Worm (Caenorhabditis elegans) whole organism, midembryonic: ENCODE data around the gene nmy-1.
A peak's percentile ranks its signal among the peaks of the same experiment; 100 is the strongest.
"Not testable (repeated sequence)": the region's sequence is repeated elsewhere in the genome, so short reads cannot be mapped to it uniquely, and the experiment has no call there.

Source experiments
- T22C8.4 ChIP-seq: fragments of 200-800 bp; sonication (Bioruptor generic); IDR thresholded peaks from 2 replicates; pipeline ENCODE4 v1.3.6; 2022; ENCODE audit warnings: missing genetic modification characterization, missing compliant biosample characterization
- cog-1 ChIP-seq: sonication (generic microtip); optimal IDR thresholded peaks from 2 replicates; lab custom pipeline; 2016; ENCODE audit warnings: missing genetic modification characterization, missing compliant biosample characterization
- flt-1 ChIP-seq: fragments of 200-800 bp; sonication (Bioruptor generic); IDR thresholded peaks from 2 replicates; pipeline ENCODE4 v1.3.6; 2022; ENCODE audit warnings: missing genetic modification characterization, missing compliant biosample characterization
- klf-2 ChIP-seq: fragments of 200-800 bp; sonication (Bioruptor generic); conservative IDR thresholded peaks from 2 replicates; pipeline ENCODE4 v1.3.6; 2022; ENCODE audit warnings: missing genetic modification reagents, missing genetic modification characterization, missing compliant biosample characterization
- med-1 ChIP-seq: sonication (generic microtip); optimal IDR thresholded peaks from 2 replicates; lab custom pipeline; 2017; ENCODE audit warnings: missing genetic modification characterization, mild to moderate bottlenecking, missing compliant biosample characterization, antibody characterized with exemption, missing genetic modification reagents; ENCODE audit not compliant: insufficient read depth
- ref-1 ChIP-seq: fragments of 200-800 bp; sonication (Bioruptor generic); conservative IDR thresholded peaks from 2 replicates; pipeline ENCODE4 v1.3.6; 2022; ENCODE audit warnings: missing genetic modification reagents, missing genetic modification characterization, missing compliant biosample characterization
- tab-1 ChIP-seq: fragments of 200-800 bp; sonication (Bioruptor generic); IDR thresholded peaks from 2 replicates; pipeline ENCODE4 v1.3.6; 2022; ENCODE audit warnings: missing genetic modification characterization, missing compliant biosample characterization
- ztf-23 ChIP-seq: fragments of 200-800 bp; sonication (Bioruptor generic); IDR thresholded peaks from 2 replicates; pipeline ENCODE4 v1.3.6; 2022; ENCODE audit warnings: missing genetic modification reagents, missing genetic modification characterization, missing compliant biosample characterization
- ztf-29 ChIP-seq: fragments of 200-800 bp; sonication (Bioruptor generic); IDR thresholded peaks from 2 replicates; pipeline ENCODE4 v1.3.6; 2022; ENCODE audit warnings: missing genetic modification reagents, missing genetic modification characterization, missing compliant biosample characterization

nmy-1 gene

ce11 chrX:2885318-2885908 lies 23.9 kb upstream of the nmy-1 start, which contains the start of gene vang-1:
Gene vang-1 (plus strand): TSS chrX:2885858.
- TF ChIP-seq T22C8.4 (GFP tag; lab: Robert Waterston, UW) (no peak), cog-1 (peak; percentile 59), med-1 (GFP tag; lab: Kevin White, UChicago) (no peak), tab-1 (GFP tag; lab: Robert Waterston, UW) (peak; percentile 63; the same call in 1 of the 2 replicates), ztf-23 (peak; percentile 54; the same call in 1 of the 2 replicates), klf-2 (0 out of 2 replicates have a peak, but pooled peaks have one; percentile 60), ref-1 (GFP tag; lab: Robert Waterston, UW) (no peak), flt-1 (peak; percentile 83), ztf-29 (GFP tag; lab: Robert Waterston, UW) (peak; percentile 69)

ce11 chrX:2890041-2890650 lies 19.2 kb upstream of the nmy-1 start:
- TF ChIP-seq ztf-23 (no peak), cog-1 (no peak), ref-1 (GFP tag; lab: Robert Waterston, UW) (no peak), flt-1 (no peak), T22C8.4 (GFP tag; lab: Robert Waterston, UW) (no peak), med-1 (GFP tag; lab: Kevin White, UChicago) (no peak), tab-1 (GFP tag; lab: Robert Waterston, UW) (no peak), klf-2 (no peak), ztf-29 (GFP tag; lab: Robert Waterston, UW) (no peak)

ce11 chrX:2891141-2891739 lies 18.1 kb upstream of the nmy-1 start, which contains the start of gene B0410.3:
Gene B0410.3 (minus strand): TSS chrX:2891491.
- TF ChIP-seq flt-1: no peak
- no peak for TF ChIP-seq tab-1 (GFP tag; lab: Robert Waterston, UW)
- TF ChIP-seq cog-1: no peak
- TF ChIP-seq T22C8.4 (GFP tag; lab: Robert Waterston, UW): no peak
- no peak for TF ChIP-seq ref-1 (GFP tag; lab: Robert Waterston, UW)
- no peak for TF ChIP-seq ztf-29 (GFP tag; lab: Robert Waterston, UW)
- TF ChIP-seq med-1 (GFP tag; lab: Kevin White, UChicago): no peak
- TF ChIP-seq ztf-23: no peak
- no peak for TF ChIP-seq klf-2

ce11 chrX:2891879-2892278 lies 17.4 kb upstream of the nmy-1 start:
- no peak for TF ChIP-seq cog-1
- no peak for TF ChIP-seq ztf-23
- TF ChIP-seq klf-2: no peak
- no peak for TF ChIP-seq T22C8.4 (GFP tag; lab: Robert Waterston, UW)
- no peak for TF ChIP-seq ztf-29 (GFP tag; lab: Robert Waterston, UW)
- TF ChIP-seq tab-1 (GFP tag; lab: Robert Waterston, UW): no peak

- TF ChIP-seq flt-1: no peak
- TF ChIP-seq ztf-29 (GFP tag; lab: Robert Waterston, UW): no peak
Observed at ce11 chrX:2893026-2893662, 16.2 kb upstream of the nmy-1 start.

ce11 chrX:2894273-2894672 lies 15.1 kb upstream of the nmy-1 start, which contains the start of gene B0410.1:
Gene B0410.1 (plus strand): TSS chrX:2894573.
- TF ChIP-seq cog-1; ztf-23; med-1 (GFP tag; lab: Kevin White, UChicago): not testable (repeated sequence)

- TF ChIP-seq med-1 (GFP tag; lab: Kevin White, UChicago): no peak
- TF ChIP-seq ref-1 (GFP tag; lab: Robert Waterston, UW): no peak
Observed at ce11 chrX:2895646-2896045, 13.7 kb upstream of the nmy-1 start.

- TF ChIP-seq ref-1 (GFP tag; lab: Robert Waterston, UW): no peak
Observed at ce11 chrX:2898256-2898655, 11.1 kb upstream of the nmy-1 start, which contains the start of gene F52B10.3. Gene F52B10.3 (minus strand): TSS chrX:2898356.

- TF ChIP-seq ztf-23: 0 out of 2 replicates have a peak, but pooled peaks have one; percentile 14
- peak; percentile 24 for TF ChIP-seq cog-1
- peak; percentile 63; the same call in 1 of the 2 replicates for TF ChIP-seq ztf-29 (GFP tag; lab: Robert Waterston, UW)
- 0 out of 2 replicates have a peak, but pooled peaks have one; percentile 16 for TF ChIP-seq tab-1 (GFP tag; lab: Robert Waterston, UW)
- TF ChIP-seq flt-1: no peak
Observed at ce11 chrX:2900897-2901496, 8.3 kb upstream of the nmy-1 start.

- TF ChIP-seq ztf-29 (GFP tag; lab: Robert Waterston, UW) (no peak), cog-1 (no peak), med-1 (GFP tag; lab: Kevin White, UChicago) (no peak), T22C8.4 (GFP tag; lab: Robert Waterston, UW) (no peak), flt-1 (no peak), ztf-23 (no peak), ref-1 (GFP tag; lab: Robert Waterston, UW) (no peak), tab-1 (GFP tag; lab: Robert Waterston, UW) (no peak), klf-2 (no peak)
Observed at ce11 chrX:2902854-2903253, 6.5 kb upstream of the nmy-1 start.
